Worm (Caenorhabditis elegans) whole organism, L3 larva: ENCODE results near the gene T06E6.10.

ENCODE experiments used
- aly-2 ChIP-seq: fragments of 150-350 bp; optimal IDR thresholded peaks from 2 replicates; lab custom pipeline; 2014; ENCODE audit warnings: missing biosample characterization, missing genetic modification characterization
- elt-1 ChIP-seq: fragments of 150-350 bp; optimal IDR thresholded peaks from 2 replicates; lab custom pipeline; 2014; ENCODE audit warnings: missing biosample characterization, missing genetic modification characterization
- fkh-10 ChIP-seq: sonication (generic microtip); optimal IDR thresholded peaks from 2 replicates; lab custom pipeline; 2017; ENCODE audit warnings: missing biosample characterization, missing genetic modification reagents, missing genetic modification characterization
- fos-1 ChIP-seq: fragments of 150-350 bp; optimal IDR thresholded peaks from 2 replicates; lab custom pipeline; 2014; ENCODE audit warnings: missing biosample characterization, missing genetic modification characterization
- lin-15B ChIP-seq: fragments of 150-350 bp; optimal IDR thresholded peaks from 2 replicates; lab custom pipeline; 2014; ENCODE audit warnings: missing biosample characterization, missing genetic modification characterization
- lsy-12 ChIP-seq: sonication (generic microtip); optimal IDR thresholded peaks from 2 replicates; lab custom pipeline; 2016; ENCODE audit warnings: mild to moderate bottlenecking, missing genetic modification characterization, missing compliant biosample characterization
- nhr-12 ChIP-seq: fragments of 150-350 bp; optimal IDR thresholded peaks from 2 replicates; lab custom pipeline; 2014; ENCODE audit warnings: missing biosample characterization, missing genetic modification characterization
- nhr-23 ChIP-seq: fragments of 150-350 bp; optimal IDR thresholded peaks from 2 replicates; lab custom pipeline; 2014; ENCODE audit warnings: missing biosample characterization, missing genetic modification reagents, missing genetic modification characterization
- pqm-1 ChIP-seq: fragments of 150-350 bp; optimal IDR thresholded peaks from 2 replicates; lab custom pipeline; 2017; ENCODE audit warnings: missing biosample characterization, missing genetic modification characterization, inconsistent platforms
- skn-1 ChIP-seq: fragments of 150-350 bp; optimal IDR thresholded peaks from 2 replicates; lab custom pipeline; 2014; ENCODE audit warnings: missing biosample characterization, missing genetic modification characterization
- snpc-4 ChIP-seq: fragments of 150-350 bp; optimal IDR thresholded peaks from 2 replicates; lab custom pipeline; 2014; ENCODE audit warnings: missing biosample characterization, missing genetic modification characterization
- zag-1 ChIP-seq: fragments of 150-350 bp; optimal IDR thresholded peaks from 2 replicates; lab custom pipeline; 2014; ENCODE audit warnings: missing biosample characterization, missing genetic modification characterization
- ztf-4 ChIP-seq: fragments of 150-350 bp; optimal IDR thresholded peaks from 2 replicates; lab custom pipeline; 2014; ENCODE audit warnings: missing biosample characterization, missing genetic modification characterization

- TF ChIP-seq elt-1 (tag; lab: Kevin White, UChicago) (no peak), lsy-12 (no peak), snpc-4 (tag; lab: Kevin White, UChicago) (no peak), ztf-4 (tag; lab: Kevin White, UChicago) (no peak), fos-1 (tag; lab: Kevin White, UChicago) (no peak), nhr-12 (tag; lab: Kevin White, UChicago) (no peak), aly-2 (tag; lab: Kevin White, UChicago) (no peak), lin-15B (tag; lab: Kevin White, UChicago) (no peak), pqm-1 (tag; lab: Kevin White, UChicago) (no peak), skn-1 (tag; lab: Kevin White, UChicago) (no peak), zag-1 (tag; lab: Kevin White, UChicago) (no peak), fkh-10 (GFP tag; lab: Kevin White, UChicago) (no peak), nhr-23 (tag; lab: Kevin White, UChicago) (no peak)
Observed at ce11 chrV:15464402-15464801, 46.5 kb downstream of the T06E6.10 start, which contains the start of gene rocf-1.
